Worm (Caenorhabditis elegans): ENCODE data around the gene cank-26.

- TF ChIP-seq nhr-76 (tag; optimal IDR thresholded peaks at IDR 0.05) (no peak), fkh-10 (GFP tag; optimal IDR thresholded peaks at IDR 0.05) (no peak), mdl-1 (tag; optimal IDR thresholded peaks at IDR 0.05) (no peak)
Observed at ce11 chrII:3947404-3947803, 27.5 kb downstream of the cank-26 start.
